Fruit fly (Drosophila melanogaster): ENCODE data around the gene CG2698.

dm6 chr3R:7998778-7999177 lies 2.6 kb upstream of the CG2698 start:
- TF ChIP-seq Sin3A (optimal IDR thresholded peaks at IDR 0.05) (no peak), insv (optimal IDR thresholded peaks at IDR 0.05) (no peak), h (optimal IDR thresholded peaks at IDR 0.05) (no peak), ttk (optimal IDR thresholded peaks at IDR 0.05) (no peak)

Data from Kc167 (cell line).